Worm (Caenorhabditis elegans): ENCODE measurements around the gene his-74.

The his-74 gene

ce11 chrV:12658142-12658541, 2.0 kb downstream of the his-74 start, which contains the start of gene W05B10.6:
Gene W05B10.6 (minus strand): TSS chrV:12658242.
- no peak for TF ChIP-seq gmeb-2 (tag; optimal IDR thresholded peaks at IDR 0.05)
- no peak for TF ChIP-seq ahr-1 (tag; optimal IDR thresholded peaks at IDR 0.05)
- no peak for TF ChIP-seq ceh-30 (tag; optimal IDR thresholded peaks at IDR 0.05)
- no peak for TF ChIP-seq lin-11 (tag; optimal IDR thresholded peaks at IDR 0.05)
- TF ChIP-seq dve-1 (tag; optimal IDR thresholded peaks at IDR 0.05) = no peak
- TF ChIP-seq T23F11.4 (GFP tag; optimal IDR thresholded peaks at IDR 0.05) = no peak
- TF ChIP-seq ztf-16 (tag; optimal IDR thresholded peaks at IDR 0.05) = no peak
- TF ChIP-seq pax-1 (tag; optimal IDR thresholded peaks at IDR 0.05) = no peak
- TF ChIP-seq ceh-24 (tag; optimal IDR thresholded peaks at IDR 0.05) = no peak
- no peak for TF ChIP-seq hlh-15 (tag; optimal IDR thresholded peaks at IDR 0.05)
- TF ChIP-seq elt-4 (tag; optimal IDR thresholded peaks at IDR 0.05) = no peak
- no peak for TF ChIP-seq madf-2 (tag; optimal IDR thresholded peaks at IDR 0.05)
- no peak for TF ChIP-seq pag-3 (tag; optimal IDR thresholded peaks at IDR 0.05; ENCODE audit: borderline replicate concordance)
- no peak for TF ChIP-seq ceh-9 (tag; optimal IDR thresholded peaks at IDR 0.05)
- no peak for TF ChIP-seq ceh-22 (tag; optimal IDR thresholded peaks at IDR 0.05)
- no peak for TF ChIP-seq C38D4.7 (GFP tag; optimal IDR thresholded peaks at IDR 0.05)
- TF ChIP-seq sox-2 (GFP tag; IDR thresholded peaks at IDR 0.05) = no peak

DNA sequence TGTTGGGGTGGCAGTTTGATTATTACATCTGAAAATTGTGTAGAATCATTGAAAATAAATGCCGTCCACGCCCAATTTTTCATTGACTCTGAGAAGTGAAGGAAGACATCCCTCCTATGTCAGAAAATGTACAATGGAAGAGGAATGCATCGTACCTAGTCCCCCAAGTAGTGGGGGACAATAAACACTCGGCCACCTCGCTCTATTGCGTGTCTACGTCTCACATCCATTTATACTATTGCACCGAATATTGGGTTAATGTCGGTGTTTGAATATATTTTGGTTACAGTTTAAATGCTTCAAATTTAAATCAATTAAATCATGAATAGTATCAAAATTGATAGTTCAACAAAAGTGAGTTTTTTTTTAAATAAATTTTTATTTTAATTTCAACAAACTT, 10.5 kb downstream of the his-74 start, which contains the start of gene lin-25:
Gene lin-25, plus strand, starts transcription at position 290 of the 400 bp plus-strand sequence.
- no peak for TF ChIP-seq hlh-15 (tag; optimal IDR thresholded peaks at IDR 0.05)
- TF ChIP-seq tbx-2 (tag; optimal IDR thresholded peaks at IDR 0.05) = peak; percentile 43
- peak; percentile 6 for TF ChIP-seq nfya-1 (tag; optimal IDR thresholded peaks at IDR 0.05)
- TF ChIP-seq unc-86 (tag; optimal IDR thresholded peaks at IDR 0.05) = no peak
- TF ChIP-seq ceh-2 (tag; optimal IDR thresholded peaks at IDR 0.05) = peak; percentile 57
- TF ChIP-seq dmd-4 (tag; optimal IDR thresholded peaks at IDR 0.05; ENCODE audit: borderline replicate concordance) = no peak
- peak; percentile 41 for TF ChIP-seq ets-4 (tag; optimal IDR thresholded peaks at IDR 0.05)
- peak; percentile 50 for TF ChIP-seq unc-42 (tag; optimal IDR thresholded peaks at IDR 0.05)
- no peak for TF ChIP-seq ceh-34 (tag; optimal IDR thresholded peaks at IDR 0.05)
- TF ChIP-seq ceh-31 (tag; optimal IDR thresholded peaks at IDR 0.05) = peak; percentile 67
- no peak for TF ChIP-seq pha-2 (tag; optimal IDR thresholded peaks at IDR 0.05)

ce11 chrV:12649213-12649612, 10.9 kb downstream of the his-74 start, which contains the start of gene gpa-9:
Gene gpa-9 (minus strand): TSS chrV:12649313.
- TF ChIP-seq ama-1 (optimal IDR thresholded peaks at IDR 0.05) = no peak
- no peak for TF ChIP-seq sox-2 (GFP tag; IDR thresholded peaks at IDR 0.05)

DNA sequence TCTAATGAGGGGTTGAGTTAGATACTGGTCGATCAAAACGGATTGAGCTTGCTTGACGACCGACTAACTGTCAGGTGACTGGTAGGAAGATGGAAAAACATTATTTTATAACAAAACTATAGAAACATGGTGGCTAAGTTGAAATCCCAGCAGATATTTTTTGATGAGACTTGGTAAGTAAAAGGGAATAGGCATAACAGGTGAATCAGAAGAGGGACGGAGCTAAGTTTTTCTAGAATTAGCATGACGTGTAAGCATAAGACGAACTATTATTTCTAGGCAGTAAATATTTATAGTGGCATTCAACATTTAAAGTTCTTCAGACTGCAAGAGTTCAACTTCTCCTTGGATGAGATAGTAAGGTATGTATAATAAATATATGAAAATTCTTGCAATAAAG, 15.6 kb downstream of the his-74 start, which contains the start of gene F56H9.8:
Gene F56H9.8, plus strand, starts transcription at position 301 of the 400 bp plus-strand sequence.
- TF ChIP-seq ceh-19 (GFP tag; optimal IDR thresholded peaks at IDR 0.05) (no peak), fax-1 (tag; optimal IDR thresholded peaks at IDR 0.05) (no peak), pag-3 (tag; optimal IDR thresholded peaks at IDR 0.05; ENCODE audit: borderline replicate concordance) (no peak), lin-11 (tag; optimal IDR thresholded peaks at IDR 0.05) (no peak), hlh-13 (GFP tag; optimal IDR thresholded peaks at IDR 0.05) (no peak), pat-9 (tag; optimal IDR thresholded peaks at IDR 0.05) (no peak), elt-2 (tag; optimal IDR thresholded peaks at IDR 0.05) (no peak), ceh-9 (tag; optimal IDR thresholded peaks at IDR 0.05) (no peak), nfya-1 (tag; optimal IDR thresholded peaks at IDR 0.05) (no peak), pqm-1 (tag; optimal IDR thresholded peaks at IDR 0.05) (no peak)

DNA sequence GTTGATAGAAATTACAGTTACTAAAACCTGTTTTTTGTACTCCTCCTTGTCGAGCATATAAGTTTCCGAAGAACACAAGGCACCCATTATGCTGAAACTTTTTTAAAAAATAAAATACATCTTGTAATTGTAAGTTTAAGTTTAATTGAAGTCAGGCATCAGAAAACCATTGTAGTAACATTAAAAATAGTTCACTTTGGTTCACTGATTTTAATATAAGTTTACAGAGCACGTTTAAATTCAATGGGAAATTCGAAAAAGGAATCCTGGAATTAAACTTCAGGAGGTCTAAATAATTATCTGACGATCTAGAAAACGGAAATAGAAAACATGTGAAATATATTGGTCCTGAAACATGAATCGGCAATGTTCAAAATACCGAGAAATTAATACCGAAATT, 19.7 kb downstream of the his-74 start, which contains the start of gene gpa-8:
Gene gpa-8, minus strand, starts transcription at position 101 of the 400 bp plus-strand sequence.
- TF ChIP-seq ama-1 (optimal IDR thresholded peaks at IDR 0.05) = no peak
- no peak for TF ChIP-seq C08G9.2 (tag; optimal IDR thresholded peaks at IDR 0.05)
- no peak for TF ChIP-seq hlh-6 (tag; optimal IDR thresholded peaks at IDR 0.05)
- TF ChIP-seq ahr-1 (tag; optimal IDR thresholded peaks at IDR 0.05) = no peak
- TF ChIP-seq unc-86 (tag; optimal IDR thresholded peaks at IDR 0.05) = no peak
- TF ChIP-seq madf-2 (tag; optimal IDR thresholded peaks at IDR 0.05) = no peak
- TF ChIP-seq pqm-1 (tag; optimal IDR thresholded peaks at IDR 0.05) = no peak
- TF ChIP-seq sox-2 (GFP tag; IDR thresholded peaks at IDR 0.05) = no peak

Measured in whole organism, late embryonic.